Fruit fly (Drosophila melanogaster): ENCODE measurements around the gene mtTFB2.

Gene mtTFB2

dm6 chr3R:10091513-10091912, 46.1 kb downstream of the mtTFB2 start:
- no peak for TF ChIP-seq psq (optimal IDR thresholded peaks at IDR 0.05)
- no peak for TF ChIP-seq Sin3A (optimal IDR thresholded peaks at IDR 0.05)
- no peak for TF ChIP-seq h (optimal IDR thresholded peaks at IDR 0.05)
- no peak for TF ChIP-seq Myc (optimal IDR thresholded peaks at IDR 0.05)
- no peak for TF ChIP-seq ttk (optimal IDR thresholded peaks at IDR 0.05)
- TF ChIP-seq insv (optimal IDR thresholded peaks at IDR 0.05) = no peak

- no peak for TF ChIP-seq h (optimal IDR thresholded peaks at IDR 0.05)
- TF ChIP-seq insv (optimal IDR thresholded peaks at IDR 0.05) = no peak
- no peak for TF ChIP-seq psq (optimal IDR thresholded peaks at IDR 0.05)
- no peak for TF ChIP-seq ttk (optimal IDR thresholded peaks at IDR 0.05)
- no peak for TF ChIP-seq Sin3A (optimal IDR thresholded peaks at IDR 0.05)
- TF ChIP-seq Myc (optimal IDR thresholded peaks at IDR 0.05) = no peak
Measured at dm6 chr3R:10093252-10094030, 48.1 kb downstream of the mtTFB2 start.

dm6 chr3R:10095052-10095451, 49.7 kb downstream of the mtTFB2 start:
- no peak for TF ChIP-seq psq (optimal IDR thresholded peaks at IDR 0.05)

- TF ChIP-seq Sin3A (optimal IDR thresholded peaks at IDR 0.05) (no peak), Myc (optimal IDR thresholded peaks at IDR 0.05) (no peak), h (optimal IDR thresholded peaks at IDR 0.05) (no peak), ttk (optimal IDR thresholded peaks at IDR 0.05) (no peak), psq (optimal IDR thresholded peaks at IDR 0.05) (no peak), insv (optimal IDR thresholded peaks at IDR 0.05) (no peak)
Measured at dm6 chr3R:10095765-10096164, 50.4 kb downstream of the mtTFB2 start.
